Worm (Caenorhabditis elegans) whole organism, L1 larva: ENCODE measurements around the gene xbx-1.
"Not testable (repeated sequence)": the region's sequence is repeated elsewhere in the genome, so short reads cannot be mapped to it uniquely, and the experiment has no call there.

Experiments used
- C34B4.2 ChIP-seq: sonication (generic microtip); optimal IDR thresholded peaks from 2 replicates; lab custom pipeline; 2017; ENCODE audit warnings: mild to moderate bottlenecking, missing genetic modification characterization, missing compliant biosample characterization
- ceh-82 ChIP-seq, 3 experiments: fragments of 150-350 bp in 1 of 3; sonication (generic microtip) in 2 of 3; optimal IDR thresholded peaks; 2 replicates each; lab custom pipeline; 2014 to 2017; ENCODE audit warnings: missing biosample characterization in 3 of 3, missing genetic modification characterization in 3 of 3
- ets-5 ChIP-seq: fragments of 200-800 bp; sonication (Bioruptor generic); IDR thresholded peaks from 2 replicates; pipeline ENCODE4 v1.3.6; 2022; ENCODE audit warnings: missing genetic modification characterization, missing compliant biosample characterization
- lsy-2 ChIP-seq, 2 experiments: fragments of 150-350 bp; optimal IDR thresholded peaks; 2 replicates each; lab custom pipeline; 2014; ENCODE audit warnings: missing biosample characterization in 2 of 2, missing genetic modification characterization in 2 of 2
- nhr-77 ChIP-seq: fragments of 150-350 bp; optimal IDR thresholded peaks from 2 replicates; lab custom pipeline; 2014; ENCODE audit warnings: missing biosample characterization, missing genetic modification characterization

DNA sequence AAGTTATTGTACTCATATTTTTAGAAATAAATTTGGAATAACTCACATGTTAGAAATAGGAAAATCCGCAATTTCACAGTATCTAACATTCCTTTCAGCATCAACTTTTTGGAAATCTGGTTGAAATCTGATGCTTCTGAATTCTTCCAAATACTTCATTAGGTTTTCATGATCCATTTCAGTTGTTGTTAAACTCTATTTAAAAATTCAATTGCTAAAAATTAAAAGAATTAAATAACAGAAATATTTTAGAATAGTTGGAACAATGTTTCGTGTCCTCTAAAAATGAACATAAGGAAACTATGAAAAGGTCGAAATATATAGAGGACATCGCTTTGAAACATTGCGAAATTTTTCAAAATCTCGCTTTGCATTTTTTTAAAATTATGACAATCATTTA, 51.3 kb downstream of the xbx-1 start, which contains the start of gene cng-1:
- TF ChIP-seq ets-5; lsy-2 (tag; optimal IDR thresholded peaks at IDR 0.05; lab: Kevin White, UChicago); C34B4.2; ceh-82 (tag; optimal IDR thresholded peaks at IDR 0.05; lab: Kevin White, UChicago); nhr-77 (tag; lab: Kevin White, UChicago): not testable (repeated sequence)
